Fruit fly (Drosophila melanogaster) Kc167 (cell line): ENCODE results near the gene Eip78C.

ENCODE experiments used
- Sin3A ChIP-seq: fragments of >200 bp; optimal IDR thresholded peaks from 2 replicates; lab custom pipeline; 2018; ENCODE audit warnings: missing external identifiers
- h ChIP-seq: fragments of >200 bp; optimal IDR thresholded peaks from 3 replicates; lab custom pipeline; 2018; ENCODE audit warnings: missing external identifiers
- psq ChIP-seq: fragments of >200 bp; optimal IDR thresholded peaks from 2 replicates; lab custom pipeline; 2017; ENCODE audit warnings: missing external identifiers

DNA sequence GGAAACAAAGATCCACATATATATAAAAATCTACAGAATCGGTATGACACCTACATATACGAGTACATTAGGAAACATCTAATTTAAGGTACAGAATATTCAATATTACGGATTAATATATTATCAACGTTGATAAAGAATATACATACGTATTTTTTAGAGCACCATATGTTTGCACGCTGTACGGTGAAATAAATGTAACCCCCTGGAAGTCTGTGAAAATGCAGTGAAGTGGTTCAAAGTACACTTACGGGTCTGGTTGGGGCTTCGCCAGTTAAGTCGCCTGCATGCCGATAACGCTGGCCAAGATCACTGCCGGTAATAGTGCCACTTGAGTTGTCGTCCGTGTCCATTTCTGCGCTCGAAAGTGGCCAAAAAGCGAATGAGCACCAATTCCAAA lies 77.2 kb downstream of the Eip78C start:
- TF ChIP-seq psq (lab: Kevin White, UChicago) (no peak), h (lab: Kevin White, UChicago) (no peak), Sin3A (no peak)
